Worm (Caenorhabditis elegans): ENCODE data around the gene nhr-6.

nhr-6 gene

DNA sequence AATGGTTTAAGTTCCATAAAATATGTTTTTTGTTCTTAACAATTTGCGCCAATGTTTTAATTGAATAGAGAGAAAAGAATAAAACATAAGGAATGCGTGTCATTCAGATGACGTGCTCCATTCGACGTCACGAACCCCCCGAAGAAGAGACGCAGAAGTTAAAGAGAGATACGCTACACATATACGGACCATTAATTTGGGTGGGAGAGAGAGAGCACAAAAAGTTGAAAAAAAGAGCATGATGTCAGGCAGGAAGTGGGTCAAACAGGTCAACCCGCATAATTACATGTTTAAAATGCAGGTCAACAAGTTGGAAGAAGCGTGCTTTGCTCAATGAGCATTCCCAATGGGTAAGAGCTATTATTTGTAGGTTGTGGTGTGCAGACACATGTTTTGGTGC is 13.1 kb upstream of the nhr-6 start:
- TF ChIP-seq nhr-28 (tag; optimal IDR thresholded peaks at IDR 0.05) = no peak
- no peak for TF ChIP-seq mls-2 (tag; optimal IDR thresholded peaks at IDR 0.05)
- peak; percentile 9 for TF ChIP-seq ces-1 (GFP tag; optimal IDR thresholded peaks at IDR 0.05)
- TF ChIP-seq nhr-12 (tag; optimal IDR thresholded peaks at IDR 0.05) = no peak
- TF ChIP-seq pha-4 (tag; optimal IDR thresholded peaks at IDR 0.05) = no peak
- no peak for TF ChIP-seq hlh-1 (tag; optimal IDR thresholded peaks at IDR 0.05)
- TF ChIP-seq ceh-83 (GFP tag; optimal IDR thresholded peaks at IDR 0.05) = no peak

- TF ChIP-seq tbx-8 (GFP tag; optimal IDR thresholded peaks at IDR 0.05) (no peak), mab-5 (tag; optimal IDR thresholded peaks at IDR 0.05) (no peak), sptf-1 (tag; optimal IDR thresholded peaks at IDR 0.05) (no peak), ces-1 (GFP tag; optimal IDR thresholded peaks at IDR 0.05) (no peak), drap-1 (GFP tag; optimal IDR thresholded peaks at IDR 0.05) (no peak), mep-1 (tag; optimal IDR thresholded peaks at IDR 0.05) (no peak), nhr-28 (tag; optimal IDR thresholded peaks at IDR 0.05) (no peak), ceh-43 (GFP tag; optimal IDR thresholded peaks at IDR 0.05) (no peak), nhr-237 (tag; optimal IDR thresholded peaks at IDR 0.05) (no peak), ceh-39 (tag; optimal IDR thresholded peaks at IDR 0.05) (no peak), elt-1 (tag; optimal IDR thresholded peaks at IDR 0.05; ENCODE audit: borderline replicate concordance, insufficient read depth) (no peak), mls-2 (tag; optimal IDR thresholded peaks at IDR 0.05) (no peak), bed-3 (GFP tag; optimal IDR thresholded peaks at IDR 0.05) (no peak), lin-32 (GFP tag; optimal IDR thresholded peaks at IDR 0.05) (no peak), flh-1 (GFP tag; optimal IDR thresholded peaks at IDR 0.05) (no peak)
These were observed 11.1 kb upstream of the nhr-6 start for ce11 chrIII:3562276-3562675.

ce11 chrIII:3564762-3565359 is 8.5 kb upstream of the nhr-6 start:
- TF ChIP-seq M03D4.4 (tag; optimal IDR thresholded peaks at IDR 0.05) (no peak), zip-8 (tag; optimal IDR thresholded peaks at IDR 0.05) (no peak), lsy-2 (tag; optimal IDR thresholded peaks at IDR 0.05) (no peak), nhr-76 (tag; optimal IDR thresholded peaks at IDR 0.05) (no peak), unc-62 (GFP tag; optimal IDR thresholded peaks at IDR 0.05) (no peak), sptf-1 (tag; optimal IDR thresholded peaks at IDR 0.05) (no peak), blmp-1 (tag; optimal IDR thresholded peaks at IDR 0.05) (no peak), unc-39 (tag; optimal IDR thresholded peaks at IDR 0.05) (no peak), ceh-43 (GFP tag; optimal IDR thresholded peaks at IDR 0.05) (no peak), flh-1 (GFP tag; optimal IDR thresholded peaks at IDR 0.05) (no peak), ceh-39 (tag; optimal IDR thresholded peaks at IDR 0.05) (no peak), nhr-12 (tag; optimal IDR thresholded peaks at IDR 0.05) (no peak), elt-1 (tag; optimal IDR thresholded peaks at IDR 0.05; ENCODE audit: borderline replicate concordance, insufficient read depth) (no peak), tbx-8 (GFP tag; optimal IDR thresholded peaks at IDR 0.05) (no peak), cnd-1 (tag; optimal IDR thresholded peaks at IDR 0.05) (no peak)

- TF ChIP-seq sptf-1 (tag; optimal IDR thresholded peaks at IDR 0.05) = peak; percentile 27
- peak; percentile 16 for TF ChIP-seq ceh-83 (GFP tag; optimal IDR thresholded peaks at IDR 0.05)
- no peak for TF ChIP-seq nhr-28 (tag; optimal IDR thresholded peaks at IDR 0.05)
These were observed 6.6 kb upstream of the nhr-6 start for ce11 chrIII:3566785-3567184.

DNA sequence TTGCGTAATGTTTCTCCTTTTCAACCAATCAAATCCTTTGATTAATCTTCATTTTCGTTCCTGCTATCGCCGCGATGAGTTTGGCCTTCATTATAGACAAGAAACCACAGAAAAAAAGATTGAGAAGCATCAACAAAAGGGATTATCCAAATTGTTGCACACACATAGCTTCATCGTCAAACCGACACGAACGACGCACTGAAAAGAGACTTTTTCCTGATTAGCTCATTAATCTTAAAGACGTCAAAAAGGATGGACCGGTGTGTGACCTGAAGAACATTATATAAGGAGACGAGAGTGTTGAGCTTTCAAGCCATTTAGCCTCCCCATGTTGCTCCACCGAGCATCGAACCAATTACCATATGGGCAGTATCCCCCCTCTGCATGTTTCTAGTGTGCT is 3.6 kb upstream of the nhr-6 start:
- TF ChIP-seq unc-62 (GFP tag; optimal IDR thresholded peaks at IDR 0.05) (no peak), cnd-1 (tag; optimal IDR thresholded peaks at IDR 0.05) (no peak), mls-2 (tag; optimal IDR thresholded peaks at IDR 0.05) (no peak), ztf-11 (tag; optimal IDR thresholded peaks at IDR 0.05) (no peak), blmp-1 (tag; optimal IDR thresholded peaks at IDR 0.05) (no peak), sptf-1 (tag; optimal IDR thresholded peaks at IDR 0.05) (no peak), nhr-12 (tag; optimal IDR thresholded peaks at IDR 0.05) (no peak), M03D4.4 (tag; optimal IDR thresholded peaks at IDR 0.05) (no peak), ces-1 (GFP tag; optimal IDR thresholded peaks at IDR 0.05) (no peak), ceh-39 (tag; optimal IDR thresholded peaks at IDR 0.05) (no peak), unc-39 (tag; optimal IDR thresholded peaks at IDR 0.05) (no peak), ceh-43 (GFP tag; optimal IDR thresholded peaks at IDR 0.05) (no peak), lsy-2 (tag; optimal IDR thresholded peaks at IDR 0.05) (no peak), drap-1 (GFP tag; optimal IDR thresholded peaks at IDR 0.05) (no peak), pha-4 (tag; optimal IDR thresholded peaks at IDR 0.05) (no peak), elt-3 (tag; optimal IDR thresholded peaks at IDR 0.05) (no peak)

Measured in whole organism, mixed stage, embryonic.